Worm (Caenorhabditis elegans) whole organism, mixed stage, embryonic: ENCODE measurements around the gene F13E9.5.

ENCODE experiments used
- M03D4.4 ChIP-seq: sonication (generic microtip); optimal IDR thresholded peaks from 2 replicates; lab custom pipeline; 2017; ENCODE audit warnings: mild to moderate bottlenecking, missing genetic modification characterization, missing compliant biosample characterization
- blmp-1 ChIP-seq: fragments of 150-350 bp; optimal IDR thresholded peaks from 2 replicates; lab custom pipeline; 2014; ENCODE audit warnings: missing biosample characterization, missing genetic modification characterization
- ceh-39 ChIP-seq: fragments of 150-350 bp; optimal IDR thresholded peaks from 2 replicates; lab custom pipeline; 2014; ENCODE audit warnings: missing biosample characterization, missing genetic modification characterization
- ceh-43 ChIP-seq: fragments of 200-800 bp; sonication (Bioruptor generic); optimal IDR thresholded peaks from 2 replicates; lab custom pipeline; 2018; ENCODE audit warnings: mild to moderate bottlenecking, missing genetic modification characterization, moderate library complexity, missing compliant biosample characterization
- ceh-83 ChIP-seq: fragments of 200-800 bp; sonication (Bioruptor generic); optimal IDR thresholded peaks from 2 replicates; lab custom pipeline; 2018; ENCODE audit warnings: mild to moderate bottlenecking, missing genetic modification characterization, missing compliant biosample characterization
- ces-1 ChIP-seq: fragments of 150-350 bp; optimal IDR thresholded peaks from 2 replicates; lab custom pipeline; 2014; ENCODE audit warnings: missing biosample characterization, missing genetic modification reagents, missing genetic modification characterization
- cnd-1 ChIP-seq: fragments of 200-800 bp; sonication (Bioruptor generic); optimal IDR thresholded peaks from 2 replicates; lab custom pipeline; 2018; ENCODE audit warnings: mild to moderate bottlenecking, missing genetic modification characterization, missing compliant biosample characterization
- elt-1 ChIP-seq: sonication (generic microtip); optimal IDR thresholded peaks from 2 replicates; lab custom pipeline; 2017; ENCODE audit warnings: missing genetic modification characterization, mild to moderate bottlenecking, missing compliant biosample characterization, antibody characterized with exemption, moderate library complexity, borderline replicate concordance; ENCODE audit not compliant: insufficient read depth
- flh-1 ChIP-seq: fragments of 200-800 bp; sonication (Bioruptor generic); optimal IDR thresholded peaks from 2 replicates; lab custom pipeline; 2018; ENCODE audit warnings: mild to moderate bottlenecking, missing genetic modification characterization, moderate library complexity, missing compliant biosample characterization
- hlh-1 ChIP-seq: fragments of 150-350 bp; optimal IDR thresholded peaks from 2 replicates; lab custom pipeline; 2014; ENCODE audit warnings: missing biosample characterization, missing genetic modification reagents, missing genetic modification characterization
- lsy-2 ChIP-seq: fragments of 150-350 bp; optimal IDR thresholded peaks from 2 replicates; lab custom pipeline; 2014; ENCODE audit warnings: missing biosample characterization, missing genetic modification characterization
- mab-5 ChIP-seq: fragments of 150-350 bp; optimal IDR thresholded peaks from 2 replicates; lab custom pipeline; 2014; ENCODE audit warnings: missing biosample characterization, missing genetic modification characterization
- mep-1 ChIP-seq: fragments of 150-350 bp; optimal IDR thresholded peaks from 2 replicates; lab custom pipeline; 2017; ENCODE audit warnings: missing biosample characterization, missing genetic modification reagents, missing genetic modification characterization, inconsistent platforms
- mls-2 ChIP-seq: sonication (generic microtip); optimal IDR thresholded peaks from 2 replicates; lab custom pipeline; 2016; ENCODE audit warnings: mild to moderate bottlenecking, missing genetic modification characterization, moderate library complexity, missing compliant biosample characterization
- nhr-12 ChIP-seq: fragments of 150-350 bp; optimal IDR thresholded peaks from 2 replicates; lab custom pipeline; 2014; ENCODE audit warnings: missing biosample characterization, missing genetic modification characterization
- nhr-2 ChIP-seq: fragments of 150-350 bp; optimal IDR thresholded peaks from 2 replicates; lab custom pipeline; 2014; ENCODE audit warnings: missing biosample characterization, missing genetic modification characterization
- nhr-28 ChIP-seq: fragments of 150-350 bp; optimal IDR thresholded peaks from 2 replicates; lab custom pipeline; 2014; ENCODE audit warnings: missing biosample characterization, missing genetic modification characterization
- nhr-76 ChIP-seq: sonication (generic microtip); optimal IDR thresholded peaks from 2 replicates; lab custom pipeline; 2017; ENCODE audit warnings: missing biosample characterization, missing genetic modification characterization
- snpc-4 ChIP-seq: fragments of 150-350 bp; optimal IDR thresholded peaks from 2 replicates; lab custom pipeline; 2014; ENCODE audit warnings: missing biosample characterization, missing genetic modification characterization
- sptf-1 ChIP-seq: sonication (generic microtip); optimal IDR thresholded peaks from 2 replicates; lab custom pipeline; 2017; ENCODE audit warnings: mild to moderate bottlenecking, missing genetic modification characterization, moderate library complexity, missing compliant biosample characterization
- tbx-8 ChIP-seq: fragments of 200-800 bp; sonication (Bioruptor generic); optimal IDR thresholded peaks from 2 replicates; lab custom pipeline; 2018; ENCODE audit warnings: mild to moderate bottlenecking, missing genetic modification characterization, moderate library complexity, missing compliant biosample characterization
- unc-120 ChIP-seq: sonication (generic microtip); optimal IDR thresholded peaks from 2 replicates; lab custom pipeline; 2017; ENCODE audit warnings: missing genetic modification characterization, missing compliant biosample characterization; ENCODE audit not compliant: poor library complexity, severe bottlenecking
- unc-39 ChIP-seq: fragments of 150-350 bp; optimal IDR thresholded peaks from 2 replicates; lab custom pipeline; 2014; ENCODE audit warnings: missing biosample characterization, missing genetic modification characterization
- unc-62 ChIP-seq: fragments of 150-350 bp; optimal IDR thresholded peaks from 2 replicates; lab custom pipeline; 2014; ENCODE audit warnings: missing biosample characterization, missing genetic modification reagents, missing genetic modification characterization
- zip-8 ChIP-seq: fragments of 150-350 bp; optimal IDR thresholded peaks from 2 replicates; lab custom pipeline; 2014; ENCODE audit warnings: missing biosample characterization, missing genetic modification characterization
- ztf-11 ChIP-seq: fragments of 150-350 bp; optimal IDR thresholded peaks from 2 replicates; lab custom pipeline; 2014; ENCODE audit warnings: missing biosample characterization, missing genetic modification characterization

Gene F13E9.5

DNA sequence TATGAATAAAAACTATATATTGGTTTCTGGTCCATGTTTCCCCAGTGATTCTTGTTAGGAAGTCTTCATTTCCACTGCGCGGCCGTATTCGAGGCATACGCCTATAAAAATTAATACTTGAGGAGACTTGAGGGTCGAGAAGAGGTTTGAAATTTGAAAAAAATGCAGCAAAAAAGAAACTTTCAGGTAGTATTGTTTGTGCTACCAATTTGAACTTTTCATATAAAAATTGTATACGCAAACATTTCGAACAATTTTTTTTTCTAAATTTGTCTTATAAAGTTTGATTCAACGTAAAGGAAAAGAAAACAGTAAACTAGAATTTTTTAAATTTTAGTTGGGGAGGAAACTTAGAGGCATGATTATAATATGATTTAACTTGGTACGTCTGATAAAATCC is 32.3 kb downstream of the F13E9.5 start, which contains the start of gene T11G6.4:
Gene T11G6.4 (minus strand): TSS at position 101 of the 400 bp plus-strand sequence.
- TF ChIP-seq mep-1 (tag; lab: Kevin White, UChicago) = no peak
- no peak for TF ChIP-seq mab-5 (tag; lab: Kevin White, UChicago)
- no peak for TF ChIP-seq sptf-1 (tag; lab: Kevin White, UChicago)
- TF ChIP-seq nhr-76 (tag; lab: Kevin White, UChicago) = no peak
- no peak for TF ChIP-seq ceh-39 (tag; lab: Kevin White, UChicago)
- no peak for TF ChIP-seq M03D4.4 (tag; lab: Kevin White, UChicago)
- TF ChIP-seq tbx-8 (GFP tag; lab: Kevin White, UChicago) = no peak
- TF ChIP-seq lsy-2 (tag; lab: Kevin White, UChicago) = no peak
- no peak for TF ChIP-seq unc-39 (tag; lab: Kevin White, UChicago)
- TF ChIP-seq nhr-28 (tag; lab: Kevin White, UChicago) = no peak

DNA sequence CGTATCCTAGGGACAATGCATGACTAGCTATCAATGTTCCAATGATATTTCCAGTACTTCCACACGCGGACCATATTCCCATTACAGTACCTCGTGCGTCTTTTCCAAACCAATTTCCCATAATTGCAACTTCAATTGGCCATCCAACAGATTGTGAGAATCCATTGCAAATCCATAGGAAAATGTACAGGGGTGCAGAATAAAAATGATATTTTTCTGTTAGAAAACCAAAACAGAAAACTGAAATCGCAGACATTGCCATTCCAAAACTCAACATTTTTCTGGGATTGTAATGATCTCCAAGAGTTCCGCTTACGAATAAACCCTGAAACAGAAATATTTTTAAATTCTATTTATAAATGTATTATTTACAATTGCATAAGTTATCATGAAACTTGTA is 33.0 kb downstream of the F13E9.5 start:
- TF ChIP-seq nhr-76 (tag; lab: Kevin White, UChicago) (no peak), M03D4.4 (tag; lab: Kevin White, UChicago) (no peak), nhr-28 (tag; lab: Kevin White, UChicago) (no peak), ceh-39 (tag; lab: Kevin White, UChicago) (no peak), zip-8 (tag; lab: Kevin White, UChicago) (no peak), ceh-83 (no peak), tbx-8 (GFP tag; lab: Kevin White, UChicago) (no peak), flh-1 (GFP tag; lab: Kevin White, UChicago) (no peak), elt-1 (tag; lab: Kevin White, UChicago) (no peak), ces-1 (no peak), cnd-1 (tag; lab: Kevin White, UChicago) (no peak), blmp-1 (no peak), nhr-12 (tag; lab: Kevin White, UChicago) (no peak)

DNA sequence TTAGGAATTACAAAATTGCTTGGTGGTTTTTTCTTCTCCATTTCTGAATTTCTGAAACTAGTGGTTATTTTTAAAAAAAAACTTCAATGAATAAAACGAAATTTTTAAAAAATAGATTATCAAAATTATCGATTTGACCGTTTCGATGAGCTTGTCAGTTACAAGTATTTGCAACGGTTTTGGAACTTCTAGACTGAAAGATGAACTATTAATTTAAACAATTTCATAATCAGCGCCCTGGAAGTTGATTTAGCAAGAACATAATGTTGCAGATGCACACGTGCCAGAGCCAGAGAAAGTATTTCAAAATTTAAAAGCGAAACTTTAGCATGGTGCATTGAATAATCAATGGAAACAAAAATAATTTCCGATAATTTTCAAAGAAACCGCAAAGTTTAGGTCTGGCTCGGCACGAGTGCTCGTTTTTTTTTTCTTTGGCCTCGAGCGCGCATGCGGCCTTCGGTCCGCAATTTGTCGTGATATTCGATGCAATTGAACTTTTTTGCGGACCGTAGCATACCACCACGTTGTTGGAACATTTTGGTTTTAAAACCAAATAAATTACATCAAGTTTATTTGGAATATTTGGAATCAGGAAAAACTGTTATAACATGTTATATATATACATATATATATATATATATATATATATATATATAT is 41.3 kb downstream of the F13E9.5 start, which contains the start of gene T11G6.5:
Gene T11G6.5 (minus strand): TSS at position 51 of the 660 bp plus-strand sequence.
- TF ChIP-seq ceh-39 (tag; lab: Kevin White, UChicago) = no peak
- peak; percentile 93 for TF ChIP-seq lsy-2 (tag; lab: Kevin White, UChicago)

DNA sequence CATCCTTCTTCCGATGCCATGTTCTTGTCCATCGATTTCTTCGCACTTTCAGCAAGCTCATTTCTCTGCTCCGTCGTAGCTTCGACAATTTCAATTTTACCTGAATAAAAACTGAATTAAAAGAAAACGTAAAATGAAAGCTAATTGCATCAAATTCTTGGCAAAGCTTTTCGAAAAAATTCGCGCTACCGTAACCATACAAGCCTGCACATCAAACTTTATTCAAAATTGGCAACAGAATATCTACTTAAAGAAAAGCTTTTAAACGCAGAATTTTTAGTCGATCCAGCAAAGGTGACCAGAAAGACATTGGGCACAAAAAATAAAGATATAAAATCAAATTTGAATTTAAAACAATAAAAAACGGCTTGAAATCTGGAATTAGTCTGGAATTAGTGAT is 41.9 kb downstream of the F13E9.5 start:
- TF ChIP-seq hlh-1 (tag; lab: Kevin White, UChicago) (no peak), unc-120 (tag; lab: Kevin White, UChicago) (no peak), ces-1 (no peak), nhr-28 (tag; lab: Kevin White, UChicago) (no peak), unc-62 (no peak), mls-2 (no peak), nhr-76 (tag; lab: Kevin White, UChicago) (no peak), M03D4.4 (tag; lab: Kevin White, UChicago) (no peak), snpc-4 (tag; lab: Kevin White, UChicago) (no peak), ztf-11 (no peak), unc-39 (tag; lab: Kevin White, UChicago) (no peak), nhr-2 (no peak), ceh-43 (GFP tag; lab: Kevin White, UChicago) (no peak)
- TF ChIP-seq, all 35 proteins: peak for 0
